Fruit fly (Drosophila melanogaster): ENCODE results near the gene Ddr.

Gene Ddr

dm6 chr2L:6252258-6253004, 492 bp upstream of the Ddr start (continued):
- TF ChIP-seq bsh (GFP tag; optimal IDR thresholded peaks at IDR 0.05) (peak; percentile 7 to 17), CG16813 (GFP tag; IDR thresholded peaks at IDR 0.05; ENCODE audit: partially characterized antibody) (no peak), CG33557 (GFP tag; optimal IDR thresholded peaks at IDR 0.05) (peak; percentile 63), CG12659 (GFP tag; optimal IDR thresholded peaks at IDR 0.05) (peak; percentile 13), CG15601 (tag; optimal IDR thresholded peaks at IDR 0.05) (peak; percentile 53), CG17186 (GFP tag; optimal IDR thresholded peaks at IDR 0.05) (no peak), bab2 (GFP tag; optimal IDR thresholded peaks at IDR 0.05) (peak; percentile 17), nau (GFP tag; optimal IDR thresholded peaks at IDR 0.05) (peak; percentile 21), abd-A (tag; optimal IDR thresholded peaks at IDR 0.05) (peak; percentile 56), CG34224 (GFP tag; IDR thresholded peaks at IDR 0.05; ENCODE audit: partially characterized antibody) (no peak), CG31441 (GFP tag; IDR thresholded peaks at IDR 0.05) (no peak), onecut (GFP tag; IDR thresholded peaks at IDR 0.05) (peak; percentile 44; the same call in 1 of the 2 replicates), unpg (GFP tag; optimal IDR thresholded peaks at IDR 0.05) (peak; percentile 2), Med (GFP tag) (peak; percentile 17), CG2202 (tag; optimal IDR thresholded peaks at IDR 0.05) (peak; percentile 38)

DNA sequence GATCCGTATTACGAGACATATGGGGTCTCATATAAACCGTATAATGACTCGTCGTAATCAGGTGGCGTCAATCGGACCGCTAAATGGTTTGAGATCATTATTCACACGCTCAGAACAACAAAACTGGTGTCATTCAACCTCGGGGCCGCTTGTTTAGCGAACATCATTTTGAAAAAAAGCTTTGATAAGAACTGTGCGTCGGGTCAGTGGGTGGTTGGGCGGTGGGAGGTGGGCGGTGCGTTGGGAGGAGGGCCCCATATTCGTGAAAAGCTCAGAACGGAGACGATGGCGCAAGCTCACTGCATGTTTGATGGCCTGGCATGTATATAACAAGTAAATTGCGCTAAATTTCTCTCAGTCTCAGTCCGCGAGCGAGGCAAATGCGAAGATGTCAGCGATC, 2.6 kb downstream of the Ddr start, which contains the start of gene AANATL2:
TSS of gene AANATL2 (plus strand) at position 372 of the 400 bp plus-strand sequence.
- no peak for TF ChIP-seq disco-r (GFP tag; optimal IDR thresholded peaks at IDR 0.05)
- peak; percentile 48 for TF ChIP-seq Deaf1 (tag; optimal IDR thresholded peaks at IDR 0.05)
- peak; percentile 15 for TF ChIP-seq CG34376 (GFP tag; optimal IDR thresholded peaks at IDR 0.05)
- TF ChIP-seq CG2120 (GFP tag; optimal IDR thresholded peaks at IDR 0.05), result no peak
- no peak for TF ChIP-seq Kr (GFP tag; optimal IDR thresholded peaks at IDR 0.05)
- TF ChIP-seq hkb (optimal IDR thresholded peaks at IDR 0.05), result no peak
- TF ChIP-seq hkb (GFP tag; IDR thresholded peaks at IDR 0.05), result no peak
- no peak for TF ChIP-seq CG31224 (GFP tag; IDR thresholded peaks at IDR 0.05)
- TF ChIP-seq Pdp1 (GFP tag; optimal IDR thresholded peaks at IDR 0.05), result peak in 1 of 2 experiments; percentile 1
- TF ChIP-seq Hr78 (GFP tag; optimal IDR thresholded peaks at IDR 0.05), result peak in 1 of 2 experiments; percentile 11
- TF ChIP-seq pho (GFP tag; optimal IDR thresholded peaks at IDR 0.05), result no peak
- no peak for TF ChIP-seq dmrt11E (tag; optimal IDR thresholded peaks at IDR 0.05)
- 0 out of 2 replicates have a peak, but pooled peaks have one; percentile 25 for TF ChIP-seq GATAe (GFP tag; conservative IDR thresholded peaks at IDR 0.05)
- TF ChIP-seq chinmo (GFP tag; IDR thresholded peaks at IDR 0.05; ENCODE audit: partially characterized antibody), result peak; percentile 84
- no peak for TF ChIP-seq CG18599 (GFP tag; optimal IDR thresholded peaks at IDR 0.05)
- no peak for TF ChIP-seq CG7271 (tag; optimal IDR thresholded peaks at IDR 0.05)
- no peak for TF ChIP-seq ham (GFP tag; IDR thresholded peaks at IDR 0.05)
- TF ChIP-seq CG8290 (GFP tag; optimal IDR thresholded peaks at IDR 0.05), result no peak
- peak in 1 of 2 experiments; percentile 30 for TF ChIP-seq CG8290 (tag; optimal IDR thresholded peaks at IDR 0.05)
- TF ChIP-seq fd3F (GFP tag; optimal IDR thresholded peaks at IDR 0.05), result no peak
- peak; percentile 54 for TF ChIP-seq exex (tag; optimal IDR thresholded peaks at IDR 0.05)
- peak; percentile 8 for TF ChIP-seq mirr (GFP tag; optimal IDR thresholded peaks at IDR 0.05)
- peak; percentile 73 for TF ChIP-seq sug (tag; optimal IDR thresholded peaks at IDR 0.05)
- TF ChIP-seq hth (optimal IDR thresholded peaks at IDR 0.05), result no peak
- TF ChIP-seq twi (tag; optimal IDR thresholded peaks at IDR 0.05), result no peak
- no peak for TF ChIP-seq CG6175 (GFP tag; IDR thresholded peaks at IDR 0.05)
- TF ChIP-seq crol (GFP tag; IDR thresholded peaks at IDR 0.05), result peak; percentile 80
- TF ChIP-seq lab (GFP tag; optimal IDR thresholded peaks at IDR 0.05), result peak; percentile 31
- TF ChIP-seq CG42726 (GFP tag; IDR thresholded peaks at IDR 0.05; ENCODE audit: partially characterized antibody), result 0 out of 2 replicates have a peak, but pooled peaks have one; percentile 23

Data from whole organism, embryonic.